Worm (Caenorhabditis elegans) whole organism, L3 larva: ENCODE measurements around the gene srt-15.

ENCODE experiments used
- ama-1 ChIP-seq: fragments of 150-350 bp; optimal IDR thresholded peaks from 2 replicates; lab custom pipeline; 2018
- egl-27 ChIP-seq: sonication (generic microtip); optimal IDR thresholded peaks from 4 replicates; lab custom pipeline; 2017; ENCODE audit warnings: missing biosample characterization, missing genetic modification reagents, missing genetic modification characterization
- egl-5 ChIP-seq: fragments of 150-350 bp; optimal IDR thresholded peaks from 2 replicates; lab custom pipeline; 2017; ENCODE audit warnings: missing biosample characterization, missing genetic modification reagents, missing genetic modification characterization, inconsistent platforms
- fkh-10 ChIP-seq: sonication (generic microtip); optimal IDR thresholded peaks from 2 replicates; lab custom pipeline; 2017; ENCODE audit warnings: missing biosample characterization, missing genetic modification reagents, missing genetic modification characterization
- lin-39 ChIP-seq: fragments of 150-350 bp; optimal IDR thresholded peaks from 2 replicates; lab custom pipeline; 2018; ENCODE audit warnings: missing biosample characterization, missing genetic modification reagents, missing genetic modification characterization
- mdl-1 ChIP-seq: fragments of 150-350 bp; optimal IDR thresholded peaks from 2 replicates; lab custom pipeline; 2014; ENCODE audit warnings: missing biosample characterization, missing genetic modification characterization
- nhr-11 ChIP-seq: fragments of 150-350 bp; optimal IDR thresholded peaks from 2 replicates; lab custom pipeline; 2014; ENCODE audit warnings: missing biosample characterization, missing genetic modification characterization
- nhr-28 ChIP-seq: fragments of 150-350 bp; optimal IDR thresholded peaks from 2 replicates; lab custom pipeline; 2014; ENCODE audit warnings: missing biosample characterization, missing genetic modification characterization
- unc-62 ChIP-seq: fragments of 150-350 bp; sonication (generic microtip); optimal IDR thresholded peaks from 4 replicates; lab custom pipeline; 2014; ENCODE audit warnings: missing biosample characterization, missing genetic modification reagents, missing genetic modification characterization
- zag-1 ChIP-seq: fragments of 150-350 bp; optimal IDR thresholded peaks from 2 replicates; lab custom pipeline; 2014; ENCODE audit warnings: missing biosample characterization, missing genetic modification characterization

DNA sequence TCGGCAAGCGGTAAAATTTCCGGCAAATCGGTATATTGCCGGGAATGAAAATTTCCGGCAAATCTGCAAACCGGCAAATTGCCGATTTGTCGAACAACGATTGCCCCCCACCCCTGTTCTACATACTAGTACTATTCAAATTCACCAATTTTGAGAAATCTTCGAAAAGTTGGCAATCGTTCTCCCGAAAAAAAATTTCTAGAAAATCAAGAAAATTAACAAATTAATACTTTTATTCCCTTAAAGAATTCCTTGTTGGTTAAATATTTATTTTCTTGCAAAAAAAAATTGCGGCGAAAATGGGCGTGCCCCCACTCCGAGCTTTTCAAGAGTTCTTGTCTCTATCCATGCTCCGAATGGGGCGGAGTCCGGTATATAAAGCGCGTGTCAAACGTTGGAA, 7.7 kb downstream of the srt-15 start, which contains the start of gene C50H11.8:
- TF ChIP-seq fkh-10 (GFP tag; lab: Kevin White, UChicago) (no peak), lin-39 (tag; lab: Kevin White, UChicago) (no peak), nhr-28 (tag; lab: Kevin White, UChicago) (no peak), nhr-11 (no peak), egl-5 (tag; lab: Kevin White, UChicago) (no peak), zag-1 (tag; lab: Kevin White, UChicago) (no peak), mdl-1 (tag; lab: Kevin White, UChicago) (no peak), unc-62 (GFP tag; lab: Kevin White, UChicago) (no peak), egl-27 (tag; lab: Kevin White, UChicago) (no peak), ama-1 (no peak)
